Worm (Caenorhabditis elegans) whole organism, L4/young adult: ENCODE results near the gene tag-120.

Source experiments
- W03F9.2 ChIP-seq: fragments of 150-350 bp; optimal IDR thresholded peaks from 2 replicates; lab custom pipeline; 2014; ENCODE audit warnings: missing biosample characterization, missing genetic modification characterization
- dao-5 ChIP-seq: sonication (generic microtip); optimal IDR thresholded peaks from 2 replicates; lab custom pipeline; 2016; ENCODE audit warnings: missing genotype, missing genetic modification characterization, moderate library complexity, missing compliant biosample characterization
- him-1 ChIP-seq: sonication (generic microtip); optimal IDR thresholded peaks from 2 replicates; lab custom pipeline; 2016; ENCODE audit warnings: missing genotype, missing genetic modification reagents, missing genetic modification characterization, missing compliant biosample characterization

tag-120 gene

DNA sequence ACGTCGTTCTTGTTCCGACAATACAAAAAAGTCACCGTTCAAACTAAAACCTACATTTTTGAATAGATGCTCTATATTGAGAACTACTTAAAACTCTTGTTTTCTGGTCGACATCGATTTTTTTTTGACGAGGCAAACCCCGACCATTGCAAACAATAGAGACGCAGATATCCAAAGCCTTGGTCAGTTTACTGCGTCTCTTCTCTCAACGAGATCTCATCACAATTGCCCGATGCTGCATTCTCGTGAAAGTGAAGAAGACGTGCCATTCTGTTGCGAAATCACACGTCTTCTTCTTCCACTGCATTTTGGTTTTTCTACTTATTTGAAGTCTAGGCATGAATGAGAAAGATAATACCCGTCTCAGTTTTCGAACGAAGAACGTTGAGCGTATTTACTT is 5.2 kb downstream of the tag-120 start:
- TF ChIP-seq him-1 (tag; lab: Kevin White, UChicago) (no peak), W03F9.2 (tag; lab: Kevin White, UChicago) (no peak), dao-5 (tag; lab: Kevin White, UChicago) (no peak)

DNA sequence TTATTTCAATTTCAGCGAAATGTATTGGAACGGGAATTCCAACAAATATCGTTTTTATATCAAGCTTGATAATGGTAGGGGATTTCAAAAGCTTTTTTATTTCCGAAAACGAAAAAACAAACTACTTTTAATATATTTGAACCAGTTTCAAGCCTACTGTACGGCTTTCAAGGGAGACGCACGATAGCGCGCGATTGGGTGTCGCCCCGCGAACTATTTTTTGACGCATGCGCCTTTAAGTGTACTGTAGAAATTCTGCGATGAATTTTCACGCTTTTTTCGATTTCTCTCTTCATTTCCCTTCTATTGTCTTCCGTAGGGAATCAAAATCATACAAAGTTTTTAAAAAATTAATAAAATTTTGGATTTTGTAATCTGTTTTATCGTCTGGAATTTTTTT is 6.1 kb downstream of the tag-120 start:
- no peak for TF ChIP-seq dao-5 (tag; lab: Kevin White, UChicago)
- TF ChIP-seq him-1 (tag; lab: Kevin White, UChicago) = no peak
- no peak for TF ChIP-seq W03F9.2 (tag; lab: Kevin White, UChicago)

DNA sequence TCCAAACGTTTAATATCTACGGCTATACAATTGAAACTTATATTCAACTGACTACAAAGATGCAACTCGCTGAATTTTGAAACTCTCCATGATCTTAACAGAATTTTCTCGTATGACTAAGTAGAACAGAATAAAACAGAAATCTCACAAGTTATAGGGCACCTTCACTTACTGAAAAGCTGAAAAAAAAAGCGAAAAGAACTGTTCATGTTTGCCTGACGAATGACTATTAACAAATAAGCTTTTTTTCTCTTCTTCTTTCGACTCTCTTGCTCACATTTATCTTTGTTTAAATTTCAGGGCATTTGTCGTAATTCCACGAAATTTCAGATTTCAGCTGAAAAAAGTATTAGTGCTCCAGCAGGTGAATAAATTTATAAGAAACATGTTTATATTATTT is 6.9 kb downstream of the tag-120 start, which contains the start of gene xbx-6:
TSS of gene xbx-6 (plus strand) at position 301 of the 400 bp plus-strand sequence.
- TF ChIP-seq W03F9.2 (tag; lab: Kevin White, UChicago) (no peak), him-1 (tag; lab: Kevin White, UChicago) (no peak), dao-5 (tag; lab: Kevin White, UChicago) (no peak)

DNA sequence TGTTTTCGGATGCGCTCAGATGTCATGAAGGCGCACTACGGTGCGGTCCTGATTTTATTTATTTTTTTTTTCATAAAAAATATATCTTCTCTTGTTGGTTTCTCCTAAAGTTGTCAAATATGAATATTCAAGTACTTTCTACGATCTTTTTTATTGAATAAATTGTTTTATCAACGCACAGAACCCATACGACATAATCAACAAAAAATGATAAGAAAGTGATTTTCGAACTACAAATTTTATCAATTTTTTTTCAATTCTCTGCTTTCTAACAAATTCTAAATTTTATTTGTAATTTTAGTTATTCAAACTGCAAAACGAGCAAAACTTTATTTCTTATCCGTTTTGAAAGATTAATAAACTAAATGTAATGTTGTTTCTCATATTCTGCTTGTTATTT is 7.8 kb downstream of the tag-120 start:
- TF ChIP-seq him-1 (tag; lab: Kevin White, UChicago) (no peak), dao-5 (tag; lab: Kevin White, UChicago) (no peak), W03F9.2 (tag; lab: Kevin White, UChicago) (no peak)

DNA sequence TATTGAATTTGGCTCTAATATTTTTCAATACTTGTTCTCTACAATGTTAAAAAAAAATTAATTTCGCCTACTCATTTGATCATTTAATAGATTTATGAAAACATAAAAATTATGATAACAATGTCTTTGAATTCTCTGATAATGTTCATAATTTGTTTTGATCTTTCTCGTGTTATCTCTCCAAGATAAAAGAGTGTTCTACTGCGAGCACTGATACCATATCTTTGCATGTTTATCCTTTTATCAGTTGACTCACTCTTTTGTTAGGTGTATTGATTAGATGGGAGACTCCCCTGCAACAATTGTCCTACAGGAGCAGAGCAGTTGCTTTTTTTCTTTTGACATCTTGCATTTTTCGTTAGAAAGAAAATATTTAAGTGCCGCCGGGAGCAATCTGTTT is 10.4 kb downstream of the tag-120 start:
- TF ChIP-seq dao-5 (tag; lab: Kevin White, UChicago) = no peak
- TF ChIP-seq W03F9.2 (tag; lab: Kevin White, UChicago) = no peak
- TF ChIP-seq him-1 (tag; lab: Kevin White, UChicago) = no peak

DNA sequence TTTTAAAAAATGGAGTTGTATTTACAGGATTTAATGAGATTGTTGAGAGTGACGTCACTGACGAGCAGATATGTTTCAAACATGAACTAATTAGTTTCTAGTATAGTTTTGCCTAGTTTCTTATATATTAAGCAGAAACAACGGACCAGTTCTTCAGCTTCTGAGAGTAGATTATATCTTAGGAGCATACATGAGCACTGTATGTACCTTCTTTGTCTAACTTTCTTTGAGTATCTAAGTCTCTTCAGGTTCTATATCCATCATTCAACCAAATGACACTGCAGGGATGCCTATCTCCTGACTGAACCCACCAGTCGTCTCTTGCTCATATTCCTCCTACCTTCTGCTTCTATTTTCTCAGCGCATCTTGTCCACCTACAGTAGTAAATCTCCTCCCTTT is 12.9 kb downstream of the tag-120 start, which contains the start of gene her-1:
TSS of gene her-1 (plus strand) at position 301 of the 400 bp plus-strand sequence.
- no peak for TF ChIP-seq him-1 (tag; lab: Kevin White, UChicago)
- TF ChIP-seq W03F9.2 (tag; lab: Kevin White, UChicago) = no peak
- no peak for TF ChIP-seq dao-5 (tag; lab: Kevin White, UChicago)

DNA sequence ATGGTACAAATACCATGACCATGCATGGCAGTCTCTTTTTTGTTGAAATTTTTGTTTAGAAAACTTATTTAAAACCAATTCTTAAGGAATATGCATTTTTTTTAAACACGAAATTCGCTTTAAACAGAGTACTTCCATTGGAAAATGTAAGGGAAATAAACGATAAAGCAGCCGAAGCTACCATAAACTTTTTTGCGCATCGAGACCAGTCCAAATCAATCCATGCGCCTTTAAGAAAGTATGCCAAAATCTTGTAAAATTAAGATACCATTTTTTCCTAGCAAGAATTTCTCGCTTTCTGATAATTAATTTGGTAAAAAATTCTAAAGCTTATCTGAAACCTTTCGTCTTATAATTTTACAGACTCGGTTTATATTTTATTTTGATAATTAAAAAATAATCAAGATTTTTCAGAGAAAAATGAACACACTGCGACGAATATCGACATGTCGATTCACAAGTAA is 16.9 kb downstream of the tag-120 start, which contains the start of gene ZK287.7:
TSS of gene ZK287.7 (plus strand) at position 414 of the 464 bp plus-strand sequence.
- no peak for TF ChIP-seq W03F9.2 (tag; lab: Kevin White, UChicago)

DNA sequence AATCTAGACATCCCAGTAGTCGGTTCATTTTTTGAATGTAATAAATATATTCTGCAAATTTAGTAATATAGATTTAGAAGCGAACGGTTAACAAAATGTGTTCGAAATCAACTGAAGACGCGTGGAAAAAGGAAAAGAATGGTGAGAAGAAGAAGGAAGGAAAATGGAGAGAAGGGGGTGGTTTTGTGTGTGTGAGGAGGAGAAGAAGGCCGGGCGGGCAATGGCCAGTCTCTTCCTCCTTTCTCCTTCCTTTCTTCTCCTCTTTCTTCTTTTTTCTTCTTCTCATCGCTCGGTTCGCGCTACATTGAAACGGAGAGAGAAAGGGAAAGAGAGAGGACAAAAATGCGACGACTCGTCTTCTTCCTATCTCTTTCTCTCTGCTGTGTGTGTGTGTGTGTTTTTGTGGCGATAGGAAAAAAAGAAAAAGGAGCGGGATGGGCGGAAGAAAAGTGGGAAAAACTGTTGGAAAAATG is 17.5 kb downstream of the tag-120 start, which contains the start of gene ztf-9:
TSS of gene ztf-9 (minus strand) at position 51 of the 473 bp plus-strand sequence.
- TF ChIP-seq dao-5 (tag; lab: Kevin White, UChicago) = no peak
- TF ChIP-seq him-1 (tag; lab: Kevin White, UChicago) = peak; percentile 4
- TF ChIP-seq W03F9.2 (tag; lab: Kevin White, UChicago) = no peak

DNA sequence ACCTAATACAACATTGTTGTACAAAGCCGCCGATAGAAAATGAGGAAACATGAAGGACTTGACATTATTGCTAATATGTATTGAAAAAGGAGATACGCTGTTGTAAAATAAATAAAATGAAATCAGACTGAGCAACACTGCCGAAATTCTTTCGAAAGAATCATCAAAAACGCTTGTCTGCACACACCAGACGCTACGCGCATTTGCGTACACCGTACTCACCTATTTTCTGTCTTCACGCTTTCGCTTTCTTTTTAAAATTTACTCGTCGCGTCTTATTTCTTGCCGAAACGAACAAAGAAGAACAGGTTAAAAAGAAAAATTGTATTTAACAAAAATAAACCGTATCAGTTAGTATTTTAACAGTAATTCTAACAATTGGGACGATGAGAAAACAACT is 18.9 kb downstream of the tag-120 start:
- TF ChIP-seq dao-5 (tag; lab: Kevin White, UChicago) (no peak), W03F9.2 (tag; lab: Kevin White, UChicago) (peak; percentile 84), him-1 (tag; lab: Kevin White, UChicago) (no peak)

DNA sequence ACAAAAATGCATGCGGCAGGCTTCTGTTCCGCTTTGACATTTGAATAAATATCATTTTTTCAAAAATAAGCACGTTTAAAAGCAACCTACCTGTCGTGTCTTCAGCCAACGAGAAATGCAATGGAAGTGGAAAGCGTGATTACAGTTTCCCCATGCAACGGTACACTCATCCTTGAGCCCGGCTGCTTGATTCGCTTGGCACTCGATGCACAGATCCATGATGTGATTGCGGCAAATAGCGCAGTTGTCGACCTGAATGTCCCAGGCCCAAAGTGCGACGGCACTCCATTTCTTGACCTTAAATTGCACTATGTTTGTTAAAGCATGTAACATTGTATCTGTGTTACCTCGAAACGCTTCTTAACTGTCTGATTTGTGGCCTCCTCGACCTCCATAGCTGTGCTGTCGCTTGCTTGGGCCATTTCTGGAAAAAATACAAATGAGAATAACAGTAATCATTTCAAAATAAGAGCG is 19.5 kb downstream of the tag-120 start, which contains the start of gene rbx-1:
TSS of gene rbx-1 (minus strand) at position 424 of the 474 bp plus-strand sequence.
- no peak for TF ChIP-seq dao-5 (tag; lab: Kevin White, UChicago)
- no peak for TF ChIP-seq W03F9.2 (tag; lab: Kevin White, UChicago)
- TF ChIP-seq him-1 (tag; lab: Kevin White, UChicago) = no peak

DNA sequence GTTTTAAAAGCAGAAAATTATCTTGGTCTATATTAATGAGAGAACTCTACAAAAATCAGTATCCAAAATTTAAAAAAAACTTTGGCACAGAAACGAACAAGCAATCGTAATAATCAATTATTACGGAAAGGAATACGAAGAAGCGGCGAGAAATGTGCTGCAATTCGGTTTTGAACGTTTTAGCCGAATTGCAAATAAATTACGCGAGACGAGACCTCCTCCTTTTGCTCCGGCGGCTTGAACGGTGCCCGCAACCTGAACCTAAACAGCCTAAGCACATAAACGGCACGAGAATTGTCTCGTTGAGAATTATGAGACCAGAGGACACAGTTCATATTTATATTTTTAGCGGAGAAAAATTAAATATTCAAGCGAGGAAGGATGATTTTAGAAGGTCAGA is 20.2 kb downstream of the tag-120 start:
- TF ChIP-seq him-1 (tag; lab: Kevin White, UChicago) (no peak), W03F9.2 (tag; lab: Kevin White, UChicago) (no peak), dao-5 (tag; lab: Kevin White, UChicago) (no peak)

DNA sequence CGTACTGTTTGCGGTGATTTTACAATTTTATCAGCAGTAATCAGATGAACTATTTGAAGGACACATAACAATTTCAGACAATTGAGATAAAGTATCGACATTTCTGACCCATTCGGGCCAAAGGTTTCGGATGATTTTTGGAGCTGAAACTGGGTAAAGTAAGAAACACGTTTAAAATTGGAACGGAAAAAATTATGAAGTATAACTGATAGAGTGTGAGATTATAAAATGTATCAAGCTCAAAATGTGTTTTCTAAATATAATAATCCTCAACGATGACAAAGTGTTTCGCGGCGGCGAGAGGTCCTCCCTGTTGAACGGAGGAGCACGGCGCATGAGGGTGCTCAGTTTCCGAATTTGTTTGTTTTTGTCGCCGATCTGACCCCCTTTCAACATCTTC is 24.1 kb downstream of the tag-120 start, which contains the start of gene ZK287.4:
TSS of gene ZK287.4 (minus strand) at position 101 of the 400 bp plus-strand sequence.
- TF ChIP-seq W03F9.2 (tag; lab: Kevin White, UChicago) = no peak
- TF ChIP-seq him-1 (tag; lab: Kevin White, UChicago) = no peak
- no peak for TF ChIP-seq dao-5 (tag; lab: Kevin White, UChicago)

DNA sequence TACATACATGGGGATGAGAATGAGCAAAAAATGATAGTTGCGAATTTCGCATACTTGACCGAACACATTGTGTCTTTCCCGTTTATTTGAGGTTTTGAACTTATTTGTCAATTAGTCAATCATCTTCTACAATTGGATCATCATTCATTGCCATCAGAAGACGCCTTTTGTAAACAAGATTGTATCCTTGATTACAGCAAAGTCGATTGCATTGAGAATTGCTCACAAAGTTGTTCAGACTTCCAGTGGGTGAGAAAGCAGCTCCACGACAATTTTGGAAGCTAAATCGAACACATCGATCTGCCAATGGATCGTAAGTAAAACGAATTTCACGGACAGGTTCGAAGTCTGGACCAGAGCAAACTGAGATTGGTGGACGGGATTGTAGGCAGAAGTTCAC is 29.4 kb downstream of the tag-120 start:
- TF ChIP-seq dao-5 (tag; lab: Kevin White, UChicago) (no peak), him-1 (tag; lab: Kevin White, UChicago) (no peak), W03F9.2 (tag; lab: Kevin White, UChicago) (no peak)

DNA sequence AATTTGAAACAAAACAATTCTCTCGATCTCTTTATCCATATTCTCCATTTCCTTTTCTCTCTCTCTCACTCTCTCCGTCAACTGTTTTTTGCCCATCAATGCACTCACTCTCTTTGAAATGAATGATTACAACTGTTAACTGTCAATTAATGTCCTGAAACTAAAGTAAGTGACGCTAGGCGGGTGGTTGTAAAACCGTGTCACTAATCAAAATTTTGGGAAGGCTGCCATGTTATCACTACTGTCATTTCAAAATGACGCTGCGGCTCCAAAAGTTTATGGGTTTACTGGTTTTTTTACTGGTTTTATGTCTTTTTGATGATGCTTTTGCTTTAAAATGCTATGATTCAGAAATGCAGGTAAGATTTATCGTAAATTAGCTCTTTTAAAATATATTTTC is 30.4 kb downstream of the tag-120 start, which contains the start of gene ZK287.9:
TSS of gene ZK287.9 (plus strand) at position 192 of the 400 bp plus-strand sequence.
- no peak for TF ChIP-seq him-1 (tag; lab: Kevin White, UChicago)
